Worm (Caenorhabditis elegans) whole organism, L4 larva: Measurements from ENCODE around the gene K01A12.3.

Experiments
- F44E2.7 ChIP-seq: fragments of 200-800 bp; sonication (Bioruptor generic); IDR thresholded peaks from 2 replicates; pipeline ENCODE4 v2.1.2; 2022; ENCODE audit warnings: missing genetic modification characterization, missing compliant biosample characterization
- F49E8.2 ChIP-seq: sonication (generic microtip); optimal IDR thresholded peaks from 2 replicates; lab custom pipeline; 2016; ENCODE audit warnings: missing compliant biosample characterization, mild to moderate bottlenecking, missing genetic modification characterization, borderline replicate concordance
- R02D3.7 ChIP-seq: fragments of 150-350 bp; sonication (generic microtip); optimal IDR thresholded peaks from 3 replicates; lab custom pipeline; 2014; ENCODE audit warnings: missing biosample characterization, missing genetic modification characterization
- Y105C5A.15 ChIP-seq: fragments of 200-800 bp; sonication (Bioruptor generic); IDR thresholded peaks from 2 replicates; pipeline ENCODE4 v1.3.6; 2022; ENCODE audit warnings: missing genetic modification characterization, missing compliant biosample characterization
- Y48G9A.11 ChIP-seq: fragments of 200-800 bp; sonication (Bioruptor generic); IDR thresholded peaks from 2 replicates; pipeline ENCODE4 v1.3.6; 2022; ENCODE audit warnings: missing genetic modification reagents, missing genetic modification characterization, missing compliant biosample characterization
- Y5F2A.4 ChIP-seq: fragments of 200-800 bp; sonication (Bioruptor generic); optimal IDR thresholded peaks from 2 replicates; lab custom pipeline; 2018; ENCODE audit warnings: mild to moderate bottlenecking, missing genetic modification characterization, missing compliant biosample characterization
- ZK337.2 ChIP-seq: fragments of 200-800 bp; sonication (Bioruptor generic); IDR thresholded peaks from 2 replicates; pipeline ENCODE4 v1.3.6; 2022; ENCODE audit warnings: missing genetic modification reagents, missing genetic modification characterization, missing compliant biosample characterization
- aha-1 ChIP-seq: fragments of 150-350 bp; peaks from one replicate; lab custom pipeline; 2014; ENCODE audit warnings: missing biosample characterization, missing genetic modification characterization
- arid-1 ChIP-seq: fragments of 200-800 bp; sonication (Bioruptor generic); conservative IDR thresholded peaks from 2 replicates; pipeline ENCODE4 v1.3.6; 2022; ENCODE audit warnings: missing genetic modification reagents, missing genetic modification characterization, missing compliant biosample characterization
- ceh-28 ChIP-seq: fragments of 150-350 bp; optimal IDR thresholded peaks from 2 replicates; lab custom pipeline; 2014; ENCODE audit warnings: missing biosample characterization, missing genetic modification reagents, missing genetic modification characterization
- ceh-32 ChIP-seq: sonication (generic microtip); optimal IDR thresholded peaks from 2 replicates; lab custom pipeline; 2016; ENCODE audit warnings: mild to moderate bottlenecking, missing genetic modification characterization, missing compliant biosample characterization; ENCODE audit not compliant: poor library complexity
- ceh-44 ChIP-seq: fragments of 200-800 bp; sonication (Bioruptor generic); IDR thresholded peaks from 2 replicates; pipeline ENCODE4 v1.3.6; 2022; ENCODE audit warnings: missing genetic modification reagents, missing genetic modification characterization, missing compliant biosample characterization
- cey-2 ChIP-seq: sonication (generic microtip); optimal IDR thresholded peaks from 3 replicates; lab custom pipeline; 2017; ENCODE audit warnings: missing genetic modification characterization, mild to moderate bottlenecking, missing compliant biosample characterization, antibody characterized with exemption, borderline replicate concordance; ENCODE audit not compliant: insufficient read depth
- ctbp-1 ChIP-seq: fragments of 200-800 bp; sonication (Bioruptor generic); IDR thresholded peaks from 2 replicates; pipeline ENCODE4 v1.3.6; 2022; ENCODE audit warnings: missing genetic modification reagents, missing genetic modification characterization, missing compliant biosample characterization
- daf-16 ChIP-seq, 3 experiments: sonication (generic microtip); optimal IDR thresholded peaks; 2 replicates each; lab custom pipeline; 2016 to 2017; ENCODE audit warnings: missing genetic modification characterization in 3 of 3, missing genetic modification reagents in 3 of 3, mild to moderate bottlenecking in 2 of 3, missing compliant biosample characterization in 2 of 3, missing biosample characterization in 1 of 3, moderate library complexity in 1 of 3
- daf-19 ChIP-seq: fragments of 200-800 bp; sonication (Bioruptor generic); conservative IDR thresholded peaks from 2 replicates; pipeline ENCODE4 v1.3.6; 2022; ENCODE audit warnings: missing genetic modification characterization, missing compliant biosample characterization
- daf-8 ChIP-seq: fragments of 200-800 bp; sonication (Bioruptor generic); IDR thresholded peaks from 2 replicates; pipeline ENCODE4 v1.3.6; 2022; ENCODE audit warnings: missing genetic modification characterization, missing compliant biosample characterization
- dmd-6 ChIP-seq: fragments of 200-800 bp; sonication (Bioruptor generic); IDR thresholded peaks from 2 replicates; pipeline ENCODE4 v1.3.6; 2022; ENCODE audit warnings: missing genetic modification reagents, missing genetic modification characterization, missing compliant biosample characterization
- duxl-1 ChIP-seq: sonication (generic microtip); optimal IDR thresholded peaks from 2 replicates; lab custom pipeline; 2016; ENCODE audit warnings: mild to moderate bottlenecking, missing genetic modification characterization, moderate library complexity, missing compliant biosample characterization; ENCODE audit not compliant: poor library complexity
- dve-1 ChIP-seq: sonication (generic microtip); optimal IDR thresholded peaks from 2 replicates; lab custom pipeline; 2017; ENCODE audit warnings: antibody characterized with exemption, mild to moderate bottlenecking, missing genetic modification characterization, missing compliant biosample characterization; ENCODE audit not compliant: insufficient read depth
- fos-1 ChIP-seq: fragments of 150-350 bp; optimal IDR thresholded peaks from 2 replicates; lab custom pipeline; 2014; ENCODE audit warnings: missing biosample characterization, missing genetic modification characterization
- hmg-1.1 ChIP-seq: fragments of 200-800 bp; sonication (Bioruptor generic); IDR thresholded peaks from 2 replicates; pipeline ENCODE4 v1.3.6; 2022; ENCODE audit warnings: missing genetic modification reagents, missing genetic modification characterization, missing compliant biosample characterization
- lim-7 ChIP-seq: fragments of 200-800 bp; sonication (Bioruptor generic); IDR thresholded peaks from 2 replicates; pipeline ENCODE4 v1.3.6; 2022; ENCODE audit warnings: missing genetic modification characterization, missing compliant biosample characterization
- lin-15B ChIP-seq: fragments of 150-350 bp; sonication (generic microtip); optimal IDR thresholded peaks from 3 replicates; lab custom pipeline; 2014; ENCODE audit warnings: missing biosample characterization, missing genetic modification characterization
- lin-38 ChIP-seq: fragments of 200-800 bp; sonication (Bioruptor generic); IDR thresholded peaks from 2 replicates; pipeline ENCODE4 v1.3.6; 2022; ENCODE audit warnings: missing genetic modification reagents, missing genetic modification characterization, missing compliant biosample characterization
- lin-39 ChIP-seq: fragments of 150-350 bp; optimal IDR thresholded peaks from 2 replicates; lab custom pipeline; 2014; ENCODE audit warnings: missing biosample characterization, missing genetic modification reagents, missing genetic modification characterization
- lir-3 ChIP-seq: sonication (generic microtip); optimal IDR thresholded peaks from 2 replicates; lab custom pipeline; 2016; ENCODE audit warnings: mild to moderate bottlenecking, missing genetic modification characterization, missing compliant biosample characterization
- lsy-2 ChIP-seq, 2 experiments: fragments of 150-350 bp in 1 of 2; sonication (generic microtip) in 1 of 2; optimal IDR thresholded peaks; 2 replicates each; lab custom pipeline; 2014 to 2017; ENCODE audit warnings: missing biosample characterization in 2 of 2, missing genetic modification characterization in 2 of 2
- madf-5 ChIP-seq, 2 experiments: fragments of 200-800 bp; sonication (Bioruptor generic); IDR thresholded peaks; 2 replicates each; pipeline ENCODE4 v1.3.6; 2022; ENCODE audit warnings: missing compliant biosample characterization in 2 of 2, missing genetic modification characterization in 2 of 2
- mep-1 ChIP-seq: fragments of 150-350 bp; sonication (generic microtip); optimal IDR thresholded peaks from 3 replicates; lab custom pipeline; 2014; ENCODE audit warnings: missing biosample characterization, missing genetic modification characterization
- mes-2 ChIP-seq: sonication (generic microtip); optimal IDR thresholded peaks from 2 replicates; lab custom pipeline; 2016; ENCODE audit warnings: missing genotype, mild to moderate bottlenecking, missing genetic modification characterization, missing compliant biosample characterization; ENCODE audit not compliant: poor library complexity, severe bottlenecking
- mxl-3 ChIP-seq: fragments of 200-800 bp; sonication (Bioruptor generic); optimal IDR thresholded peaks from 2 replicates; lab custom pipeline; 2018; ENCODE audit warnings: mild to moderate bottlenecking, missing genetic modification characterization, missing compliant biosample characterization
- nhr-102 ChIP-seq: sonication (generic microtip); optimal IDR thresholded peaks from 2 replicates; lab custom pipeline; 2016; ENCODE audit warnings: mild to moderate bottlenecking, missing genetic modification characterization, moderate library complexity, missing compliant biosample characterization
- nhr-11 ChIP-seq: fragments of 150-350 bp; optimal IDR thresholded peaks from 2 replicates; lab custom pipeline; 2014; ENCODE audit warnings: missing biosample characterization, missing genetic modification characterization
- nhr-237 ChIP-seq: sonication (generic microtip); optimal IDR thresholded peaks from 2 replicates; lab custom pipeline; 2017; ENCODE audit warnings: missing biosample characterization, missing genetic modification characterization
- nhr-28 ChIP-seq: fragments of 150-350 bp; optimal IDR thresholded peaks from 2 replicates; lab custom pipeline; 2014; ENCODE audit warnings: missing biosample characterization, missing genetic modification characterization
- nhr-41 ChIP-seq: fragments of 200-800 bp; sonication (Bioruptor generic); IDR thresholded peaks from 2 replicates; pipeline ENCODE4 v1.3.6; 2022; ENCODE audit warnings: missing genetic modification reagents, missing genetic modification characterization, missing compliant biosample characterization
- nhr-6 ChIP-seq: fragments of 150-350 bp; optimal IDR thresholded peaks from 2 replicates; lab custom pipeline; 2014; ENCODE audit warnings: missing biosample characterization, missing genetic modification characterization
- pqm-1 ChIP-seq: sonication (generic microtip); optimal IDR thresholded peaks from 2 replicates; lab custom pipeline; 2017; ENCODE audit warnings: missing biosample characterization, missing genetic modification characterization
- snpc-1.2 ChIP-seq: fragments of 200-800 bp; sonication (Bioruptor generic); IDR thresholded peaks from 2 replicates; pipeline ENCODE4 v1.3.6; 2022; ENCODE audit warnings: missing genetic modification reagents, missing genetic modification characterization, missing compliant biosample characterization
- spr-1 ChIP-seq: sonication (generic microtip); optimal IDR thresholded peaks from 2 replicates; lab custom pipeline; 2016; ENCODE audit warnings: mild to moderate bottlenecking, missing genetic modification characterization, missing compliant biosample characterization
- tag-97 ChIP-seq: fragments of 200-800 bp; sonication (Bioruptor generic); IDR thresholded peaks from 2 replicates; pipeline ENCODE4 v1.3.6; 2022; ENCODE audit warnings: missing genetic modification characterization, missing compliant biosample characterization
- unc-62 ChIP-seq, 3 experiments: fragments of 150-350 bp in 1 of 3; sonication (generic microtip); optimal IDR thresholded peaks in 2 of 3; peaks in 1 of 3; 1 replicate in 1 of 3; 2 replicates in 2 of 3; lab custom pipeline; 2014 to 2017; ENCODE audit warnings: missing biosample characterization in 3 of 3, missing genetic modification characterization in 3 of 3, missing genetic modification reagents in 3 of 3, missing genotype in 1 of 3
- vab-7 ChIP-seq: fragments of 200-800 bp; sonication (Bioruptor generic); IDR thresholded peaks from 2 replicates; pipeline ENCODE4 v1.3.6; 2022; ENCODE audit warnings: missing genetic modification reagents, missing genetic modification characterization, missing compliant biosample characterization
- zag-1 ChIP-seq: fragments of 150-350 bp; optimal IDR thresholded peaks from 2 replicates; lab custom pipeline; 2014; ENCODE audit warnings: missing biosample characterization, missing genetic modification characterization
- zfp-3 ChIP-seq: fragments of 200-800 bp; sonication (Bioruptor generic); conservative IDR thresholded peaks from 2 replicates; pipeline ENCODE4 v1.3.6; 2022; ENCODE audit warnings: missing genetic modification reagents, missing genetic modification characterization, missing compliant biosample characterization
- zip-11 ChIP-seq: fragments of 200-800 bp; sonication (Bioruptor generic); IDR thresholded peaks from 2 replicates; pipeline ENCODE4 v1.3.6; 2022; ENCODE audit warnings: missing genetic modification characterization, missing compliant biosample characterization
- zip-2 ChIP-seq: fragments of 150-350 bp; optimal IDR thresholded peaks from 2 replicates; lab custom pipeline; 2014; ENCODE audit warnings: missing biosample characterization, missing genetic modification characterization
- ztf-11 ChIP-seq: fragments of 150-350 bp; optimal IDR thresholded peaks from 2 replicates; lab custom pipeline; 2014; ENCODE audit warnings: missing biosample characterization, missing genetic modification characterization

Gene K01A12.3

ce11 chrX:8638679-8639184 is 13.7 kb upstream of the K01A12.3 start:
- TF ChIP-seq vab-7 (GFP tag; lab: Robert Waterston, UW) (0 out of 2 replicates have a peak, but pooled peaks have one; percentile 7), mes-2 (tag; lab: Kevin White, UChicago) (peak; percentile 56), lin-38 (GFP tag; lab: Robert Waterston, UW) (no peak; the same call in 1 of the 2 replicates), zfp-3 (GFP tag; lab: Robert Waterston, UW) (no peak; the same call in 1 of the 2 replicates), nhr-237 (no peak), ctbp-1 (GFP tag; lab: Robert Waterston, UW) (peak; percentile 62; the same call in 1 of the 2 replicates), mxl-3 (GFP tag; lab: Kevin White, UChicago) (no peak), arid-1 (peak; percentile 67), hmg-1.1 (GFP tag; lab: Robert Waterston, UW) (peak; percentile 39; the same call in 1 of the 2 replicates), spr-1 (tag; lab: Kevin White, UChicago) (peak; percentile 53), mep-1 (tag; lab: Kevin White, UChicago) (no peak), lin-39 (tag; lab: Kevin White, UChicago) (no peak), Y48G9A.11 (GFP tag; lab: Robert Waterston, UW) (peak; percentile 55; the same call in 1 of the 2 replicates), nhr-102 (tag; lab: Kevin White, UChicago) (peak; percentile 55), lim-7 (peak; percentile 62), daf-19 (GFP tag; lab: Robert Waterston, UW) (peak; percentile 77; the same call in 1 of the 2 replicates), zip-2 (tag; lab: Kevin White, UChicago) (peak; percentile 45), ZK337.2 (peak; percentile 55; the same call in 1 of the 2 replicates), aha-1 (tag; lab: Kevin White, UChicago) (peak; percentile 79), F44E2.7 (GFP tag; lab: Robert Waterston, UW) (peak; percentile 88), R02D3.7 (tag; lab: Kevin White, UChicago) (no peak), zip-11 (no peak; the same call in 1 of the 2 replicates), daf-8 (GFP tag; lab: Robert Waterston, UW) (no peak), ztf-11 (tag; lab: Kevin White, UChicago) (no peak), nhr-28 (tag; lab: Kevin White, UChicago) (no peak), F49E8.2 (tag; lab: Kevin White, UChicago) (peak; percentile 58), pqm-1 (tag; lab: Kevin White, UChicago) (no peak), fos-1 (no peak), daf-16 (GFP tag; optimal IDR thresholded peaks at IDR 0.05; lab: Kevin White, UChicago) (peak in 1 of 2 experiments; percentile 84), daf-16 (tag; optimal IDR thresholded peaks at IDR 0.05; lab: Kevin White, UChicago) (peak; percentile 13), nhr-6 (tag; lab: Kevin White, UChicago) (no peak), Y105C5A.15 (GFP tag; lab: Robert Waterston, UW) (peak; percentile 71; the same call in 1 of the 2 replicates), tag-97 (no peak), snpc-1.2 (GFP tag; lab: Robert Waterston, UW) (peak; percentile 85), dmd-6 (GFP tag; lab: Robert Waterston, UW) (peak; percentile 13; the same call in 1 of the 2 replicates), ceh-28 (no peak), ceh-32 (peak; percentile 25), lin-15B (tag; lab: Kevin White, UChicago) (no peak), lir-3 (tag; lab: Kevin White, UChicago) (peak; percentile 80), zag-1 (tag; lab: Kevin White, UChicago) (no peak), unc-62 (GFP tag; optimal IDR thresholded peaks at IDR 0.05 in 1 of 2; lab: Kevin White, UChicago) (no peak), unc-62 (tag; optimal IDR thresholded peaks at IDR 0.05; lab: Kevin White, UChicago) (no peak), nhr-11 (no peak), nhr-41 (0 out of 2 replicates have a peak, but pooled peaks have one; percentile 11), lsy-2 (tag; optimal IDR thresholded peaks at IDR 0.05; lab: Kevin White, UChicago) (no peak), Y5F2A.4 (GFP tag; lab: Kevin White, UChicago) (no peak), dve-1 (tag; lab: Kevin White, UChicago) (peak; percentile 31), cey-2 (tag; lab: Kevin White, UChicago) (no peak), ceh-44 (GFP tag; lab: Robert Waterston, UW) (0 out of 2 replicates have a peak, but pooled peaks have one; percentile 25), madf-5 (GFP tag; IDR thresholded peaks at IDR 0.05; lab: Robert Waterston, UW) (peak; percentile 10 to 75; a peak in 2 of 4 replicates), duxl-1 (tag; lab: Kevin White, UChicago) (no peak)
